Fruit fly (Drosophila melanogaster) whole organism, embryonic: ENCODE measurements around the gene nenya.

Source experiments
- BEAF-32 ChIP-seq: fragments of 200-800 bp; sonication (Bioruptor generic); optimal IDR thresholded peaks from 3 replicates; lab custom pipeline; 2017; ENCODE audit warnings: missing biosample characterization, missing genetic modification characterization, mild to moderate bottlenecking, moderate library complexity, missing genetic modification reagents
- CG10462 ChIP-seq: fragments of 200-800 bp; sonication (Bioruptor generic); optimal IDR thresholded peaks from 2 replicates; lab custom pipeline; 2016; ENCODE audit warnings: missing biosample characterization, missing genetic modification characterization
- CG11085 ChIP-seq: fragments of 200-800 bp; sonication (Bioruptor generic); IDR thresholded peaks from 2 replicates; pipeline ENCODE4 v1.3.6; 2022; ENCODE audit warnings: missing biosample characterization, missing genetic modification characterization
- CG11456 ChIP-seq: fragments of 200-800 bp; sonication (Bioruptor generic); IDR thresholded peaks from 3 replicates; pipeline ENCODE4 v1.3.6; 2022; ENCODE audit warnings: missing biosample characterization, missing genetic modification characterization
- CG11695 ChIP-seq: fragments of 200-800 bp; sonication (Bioruptor generic); IDR thresholded peaks from 3 replicates; pipeline ENCODE4 v1.3.6; 2022; ENCODE audit warnings: missing biosample characterization, missing genetic modification characterization
- CG13287 ChIP-seq: fragments of 200-800 bp; sonication (Bioruptor generic); IDR thresholded peaks from 2 replicates; pipeline ENCODE4 v1.3.6; 2022; ENCODE audit warnings: missing biosample characterization, missing genetic modification characterization; ENCODE audit not compliant: partially characterized antibody
- CG14050 ChIP-seq: fragments of 200-800 bp; sonication (Bioruptor generic); IDR thresholded peaks from 3 replicates; pipeline ENCODE4 v1.3.6; 2022; ENCODE audit warnings: missing biosample characterization, missing genetic modification characterization
- CG14710 ChIP-seq: fragments of 200-800 bp; sonication (Bioruptor generic); optimal IDR thresholded peaks from 3 replicates; lab custom pipeline; 2019; ENCODE audit warnings: missing biosample characterization, mild to moderate bottlenecking, missing genetic modification characterization, moderate library complexity
- CG16813 ChIP-seq: fragments of 200-800 bp; sonication (Bioruptor generic); IDR thresholded peaks from 3 replicates; pipeline ENCODE4 v1.3.6; 2022; ENCODE audit warnings: missing biosample characterization, missing genetic modification characterization; ENCODE audit not compliant: partially characterized antibody
- CG17186 ChIP-seq: fragments of 200-800 bp; sonication (Bioruptor generic); optimal IDR thresholded peaks from 3 replicates; lab custom pipeline; 2017; ENCODE audit warnings: missing biosample characterization, missing genetic modification reagents, missing genetic modification characterization
- CG17612 ChIP-seq: fragments of 200-800 bp; sonication (Bioruptor generic); IDR thresholded peaks from 2 replicates; pipeline ENCODE4 v1.3.6; 2022; ENCODE audit warnings: missing biosample characterization, missing genetic modification characterization
- CG18476 ChIP-seq: fragments of 200-800 bp; sonication (Bioruptor generic); optimal IDR thresholded peaks from 2 replicates; lab custom pipeline; 2016; ENCODE audit warnings: missing biosample characterization, mild to moderate bottlenecking, missing genetic modification characterization
- CG31365 ChIP-seq: fragments of 200-800 bp; sonication (Bioruptor generic); optimal IDR thresholded peaks from 2 replicates; lab custom pipeline; 2018; ENCODE audit warnings: missing biosample characterization, mild to moderate bottlenecking, missing genetic modification characterization
- CG5245 ChIP-seq: fragments of 200-800 bp; sonication (Bioruptor generic); optimal IDR thresholded peaks from 3 replicates; lab custom pipeline; 2016; ENCODE audit warnings: missing biosample characterization, missing genetic modification characterization
- CG7987 ChIP-seq: fragments of 200-800 bp; sonication (Bioruptor generic); optimal IDR thresholded peaks from 2 replicates; lab custom pipeline; 2018; ENCODE audit warnings: missing biosample characterization, mild to moderate bottlenecking, missing genetic modification characterization, moderate library complexity
- D19A ChIP-seq: fragments of 200-800 bp; optimal IDR thresholded peaks from 3 replicates; lab custom pipeline; 2019; ENCODE audit warnings: missing biosample characterization, mild to moderate bottlenecking, missing genetic modification characterization, moderate library complexity
- Dll ChIP-seq: fragments of 200-800 bp; sonication (Bioruptor generic); IDR thresholded peaks from 4 replicates; pipeline ENCODE4 v1.3.6; 2022; ENCODE audit warnings: missing biosample characterization, missing genetic modification characterization; ENCODE audit not compliant: partially characterized antibody
- Drgx ChIP-seq: fragments of 200-800 bp; sonication (Bioruptor generic); IDR thresholded peaks from 2 replicates; pipeline ENCODE4 v1.3.6; 2022; ENCODE audit warnings: missing biosample characterization, missing genetic modification characterization
- ERR ChIP-seq: fragments of 200-800 bp; sonication (Bioruptor generic); optimal IDR thresholded peaks from 2 replicates; lab custom pipeline; 2016; ENCODE audit warnings: missing biosample characterization, missing genetic modification characterization
- Fer1 ChIP-seq: fragments of 200-800 bp; sonication (Bioruptor generic); optimal IDR thresholded peaks from 2 replicates; lab custom pipeline; 2017; ENCODE audit warnings: missing biosample characterization, mild to moderate bottlenecking, missing genetic modification characterization
- H2.0 ChIP-seq: fragments of 200-800 bp; sonication (Bioruptor generic); IDR thresholded peaks from 2 replicates; pipeline ENCODE4 v1.3.6; 2022; ENCODE audit warnings: missing biosample characterization, missing genetic modification characterization
- Hey ChIP-seq: fragments of 200-800 bp; sonication (Bioruptor generic); optimal IDR thresholded peaks from 3 replicates; lab custom pipeline; 2018; ENCODE audit warnings: missing biosample characterization, mild to moderate bottlenecking, missing genetic modification characterization
- Hmr ChIP-seq: fragments of 200-800 bp; sonication (Bioruptor generic); optimal IDR thresholded peaks from 3 replicates; lab custom pipeline; 2017; ENCODE audit warnings: mild to moderate bottlenecking, missing biosample characterization, missing genetic modification reagents, missing genetic modification characterization
- Hsf ChIP-seq: fragments of 200-800 bp; sonication (Bioruptor generic); optimal IDR thresholded peaks from 3 replicates; lab custom pipeline; 2016; ENCODE audit warnings: missing biosample characterization, missing genetic modification characterization
- Jarid2 ChIP-seq: fragments of 200-800 bp; sonication (Bioruptor generic); optimal IDR thresholded peaks from 3 replicates; lab custom pipeline; 2017; ENCODE audit warnings: mild to moderate bottlenecking, missing biosample characterization, missing genetic modification reagents, missing genetic modification characterization
- Lim3 ChIP-seq: fragments of 200-800 bp; sonication (Bioruptor generic); IDR thresholded peaks from 2 replicates; pipeline ENCODE4 v1.3.6; 2022; ENCODE audit warnings: missing biosample characterization, missing genetic modification characterization
- MBD-R2 ChIP-seq: fragments of 200-800 bp; sonication (Bioruptor generic); IDR thresholded peaks from 2 replicates; pipeline ENCODE4 v1.3.6; 2022; ENCODE audit warnings: missing biosample characterization, missing genetic modification characterization
- Vsx1 ChIP-seq: fragments of 200-800 bp; sonication (Bioruptor generic); optimal IDR thresholded peaks from 2 replicates; lab custom pipeline; 2017; ENCODE audit warnings: missing biosample characterization, mild to moderate bottlenecking, missing genetic modification characterization, missing genetic modification reagents
- bab2 ChIP-seq: fragments of 200-800 bp; sonication (Bioruptor generic); optimal IDR thresholded peaks from 2 replicates; lab custom pipeline; 2016; ENCODE audit warnings: missing biosample characterization, missing genetic modification characterization
- cas ChIP-seq: fragments of 200-800 bp; sonication (Bioruptor generic); IDR thresholded peaks from 2 replicates; pipeline ENCODE4 v1.3.6; 2022; ENCODE audit warnings: missing biosample characterization, missing genetic modification characterization
- disco-r ChIP-seq: fragments of 200-800 bp; sonication (Bioruptor generic); optimal IDR thresholded peaks from 2 replicates; lab custom pipeline; 2016; ENCODE audit warnings: missing biosample characterization, missing genetic modification characterization
- dmrt11E ChIP-seq: fragments of 200-800 bp; sonication (Bioruptor generic); optimal IDR thresholded peaks from 3 replicates; lab custom pipeline; 2018; ENCODE audit warnings: missing biosample characterization, mild to moderate bottlenecking, missing genetic modification characterization, moderate library complexity
- eve ChIP-seq, 2 experiments: fragments of >200 bp; optimal IDR thresholded peaks; 2 replicates each; lab custom pipeline; 2017; ENCODE audit warnings: missing biosample characterization in 2 of 2, missing genetic modification characterization in 2 of 2
- exex ChIP-seq: fragments of 200-800 bp; sonication (Bioruptor generic); optimal IDR thresholded peaks from 4 replicates; lab custom pipeline; 2018; ENCODE audit warnings: missing biosample characterization, mild to moderate bottlenecking, missing genetic modification characterization, moderate library complexity
- hth ChIP-seq: fragments of >200 bp; optimal IDR thresholded peaks from 2 replicates; lab custom pipeline; 2017; ENCODE audit warnings: inconsistent platforms
- lbe ChIP-seq: fragments of 200-800 bp; sonication (Bioruptor generic); optimal IDR thresholded peaks from 2 replicates; lab custom pipeline; 2016; ENCODE audit warnings: missing biosample characterization, mild to moderate bottlenecking, missing genetic modification characterization
- lov ChIP-seq, 2 experiments: fragments of 200-800 bp in 1 of 2; fragments of >200 bp in 1 of 2; sonication (Bioruptor generic) in 1 of 2; IDR thresholded peaks in 1 of 2; optimal IDR thresholded peaks in 1 of 2; 2 replicates in 1 of 2; 3 replicates in 1 of 2; pipeline versions ENCODE4 v1.3.6 to Lab custom; 2017 to 2022; ENCODE audit warnings: missing biosample characterization in 1 of 2, missing genetic modification characterization in 1 of 2
- nmo ChIP-seq: fragments of 200-800 bp; sonication (Bioruptor generic); optimal IDR thresholded peaks from 2 replicates; lab custom pipeline; 2018; ENCODE audit warnings: missing biosample characterization, mild to moderate bottlenecking, missing genetic modification characterization, moderate library complexity
- pan ChIP-seq, 4 experiments: fragments of >200 bp in 3 of 4; fragments of 200-800 bp in 1 of 4; sonication (Bioruptor generic) in 1 of 4; optimal IDR thresholded peaks in 3 of 4; IDR thresholded peaks in 1 of 4; 2 replicates each; pipeline versions ENCODE4 v1.3.6 to Lab custom; 2017 to 2022; ENCODE audit warnings: missing biosample characterization in 2 of 4, missing genetic modification characterization in 2 of 4, mixed read lengths in 1 of 4
- peb ChIP-seq: fragments of 200-800 bp; sonication (Bioruptor generic); IDR thresholded peaks from 2 replicates; pipeline ENCODE4 v1.3.6; 2022; ENCODE audit warnings: missing biosample characterization, missing genetic modification characterization
- rib ChIP-seq: fragments of 200-800 bp; sonication (Bioruptor generic); IDR thresholded peaks from 2 replicates; pipeline ENCODE4 v1.3.6; 2022; ENCODE audit warnings: missing biosample characterization, missing genetic modification characterization
- ro ChIP-seq: fragments of 200-800 bp; sonication (Bioruptor generic); IDR thresholded peaks from 2 replicates; pipeline ENCODE4 v1.3.6; 2022; ENCODE audit warnings: missing biosample characterization, missing genetic modification characterization
- sc ChIP-seq, 3 experiments: fragments of >200 bp in 2 of 3; fragments of 200-800 bp in 1 of 3; sonication (Bioruptor generic) in 1 of 3; optimal IDR thresholded peaks; 2 replicates in 2 of 3; 3 replicates in 1 of 3; lab custom pipeline; 2017; ENCODE audit warnings: mild to moderate bottlenecking in 1 of 3, missing biosample characterization in 1 of 3, missing genetic modification characterization in 1 of 3, missing genetic modification reagents in 1 of 3
- sna ChIP-seq: fragments of 200-800 bp; sonication (Bioruptor generic); IDR thresholded peaks from 2 replicates; pipeline ENCODE4 v1.3.6; 2022; ENCODE audit warnings: missing biosample characterization, missing genetic modification characterization; ENCODE audit not compliant: partially characterized antibody
- tna ChIP-seq: fragments of 200-800 bp; sonication (Bioruptor generic); IDR thresholded peaks from 2 replicates; pipeline ENCODE4 v1.3.6; 2022; ENCODE audit warnings: missing biosample characterization, missing genetic modification characterization; ENCODE audit not compliant: partially characterized antibody
- toy ChIP-seq: fragments of 200-800 bp; sonication (Bioruptor generic); IDR thresholded peaks from 2 replicates; pipeline ENCODE4 v1.3.6; 2022; ENCODE audit warnings: missing biosample characterization, missing genetic modification characterization
- unpg ChIP-seq: fragments of 200-800 bp; sonication (Bioruptor generic); optimal IDR thresholded peaks from 3 replicates; lab custom pipeline; 2018; ENCODE audit warnings: missing biosample characterization, mild to moderate bottlenecking, missing genetic modification characterization, moderate library complexity

nenya gene

DNA sequence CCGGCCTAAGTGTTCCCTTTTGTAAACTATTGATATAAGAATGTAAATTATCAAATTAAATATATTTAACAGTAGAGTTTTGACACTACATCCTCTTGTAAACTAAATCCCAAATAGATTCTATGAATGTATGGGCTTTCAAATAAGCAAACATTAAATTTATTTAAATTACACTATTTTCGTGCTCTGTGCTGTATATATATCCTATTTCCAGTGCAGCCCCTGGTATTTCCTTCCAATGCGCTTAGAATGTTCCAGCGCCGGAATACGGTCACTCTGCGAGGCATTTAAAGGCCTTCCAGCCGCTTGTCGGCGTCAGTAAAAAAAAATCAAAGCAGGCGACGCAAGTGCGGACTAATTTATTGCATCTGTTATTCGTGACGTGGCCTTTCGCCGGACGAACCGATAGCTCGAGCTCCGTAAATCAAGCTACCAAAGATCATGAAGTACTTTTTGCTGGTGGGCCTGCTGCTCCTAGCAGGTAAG, 20.5 kb upstream of the nenya start, which contains the start of gene Gp93 (continued):
- TF ChIP-seq ro (GFP tag; lab: Robert Waterston, UW) (peak; percentile 45; the same call in 1 of the 2 replicates), CG13287 (peak; percentile 47; the same call in 1 of the 2 replicates), lbe (GFP tag; lab: Kevin White, UChicago) (peak; percentile 30), Hmr (no peak), CG16813 (GFP tag; lab: Robert Waterston, UW) (no peak), CG11695 (GFP tag; lab: Robert Waterston, UW) (0 out of 3 replicates have a peak, but pooled peaks have one; percentile 15), CG17186 (GFP tag; lab: Kevin White, UChicago) (no peak), pan (optimal IDR thresholded peaks at IDR 0.05; lab: Kevin White, UChicago) (no peak), pan (GFP tag; optimal IDR thresholded peaks at IDR 0.05 in 1 of 2, IDR thresholded peaks at IDR 0.05 in 1 of 2) (peak in 1 of 2 experiments; percentile 67), Hey (no peak), D19A (tag; lab: Kevin White, UChicago) (no peak), Lim3 (no peak), CG14050 (GFP tag; lab: Robert Waterston, UW) (0 out of 3 replicates have a peak, but pooled peaks have one; percentile 18), toy (GFP tag; lab: Robert Waterston, UW) (no peak), MBD-R2 (GFP tag; lab: Robert Waterston, UW) (peak; percentile 48), peb (no peak), Jarid2 (GFP tag; lab: Kevin White, UChicago) (peak; percentile 72), hth (lab: Kevin White, UChicago) (no peak), sna (GFP tag; lab: Robert Waterston, UW) (no peak), CG17612 (peak; percentile 48; the same call in 1 of the 2 replicates), bab2 (peak; percentile 39), cas (GFP tag; lab: Robert Waterston, UW) (0 out of 2 replicates have a peak, but pooled peaks have one; percentile 6), CG10462 (GFP tag; lab: Kevin White, UChicago) (peak; percentile 53), eve (GFP tag; optimal IDR thresholded peaks at IDR 0.05; lab: Kevin White, UChicago) (no peak), CG11456 (GFP tag; lab: Robert Waterston, UW) (0 out of 3 replicates have a peak, but pooled peaks have one; percentile 43), disco-r (no peak), Fer1 (GFP tag; lab: Kevin White, UChicago) (peak; percentile 39), CG14710 (tag; lab: Kevin White, UChicago) (peak; percentile 38), CG31365 (tag; lab: Kevin White, UChicago) (no peak), ERR (GFP tag; lab: Kevin White, UChicago) (peak; percentile 35), Drgx (GFP tag; lab: Robert Waterston, UW) (peak; percentile 29; the same call in 1 of the 2 replicates), unpg (peak; percentile 59), BEAF-32 (no peak), nmo (peak; percentile 57), rib (GFP tag; lab: Robert Waterston, UW) (no peak), Dll (0 out of 4 replicates have a peak, but pooled peaks have one; percentile 49), Vsx1 (no peak), sc (optimal IDR thresholded peaks at IDR 0.05; lab: Kevin White, UChicago) (no peak), sc (GFP tag; optimal IDR thresholded peaks at IDR 0.05; lab: Kevin White, UChicago) (no peak), Hsf (GFP tag; lab: Kevin White, UChicago) (peak; percentile 53), CG5245 (GFP tag; lab: Kevin White, UChicago) (no peak), lov (optimal IDR thresholded peaks at IDR 0.05; lab: Kevin White, UChicago) (no peak), lov (GFP tag; IDR thresholded peaks at IDR 0.05; lab: Robert Waterston, UW) (no peak), H2.0 (GFP tag; lab: Robert Waterston, UW) (peak; percentile 55; the same call in 1 of the 2 replicates), CG11085 (GFP tag; lab: Robert Waterston, UW) (peak; percentile 56), dmrt11E (tag; lab: Kevin White, UChicago) (peak; percentile 69), CG18476 (GFP tag; lab: Kevin White, UChicago) (no peak), tna (GFP tag; lab: Robert Waterston, UW) (0 out of 2 replicates have a peak, but pooled peaks have one; percentile 12), CG7987 (GFP tag; lab: Kevin White, UChicago) (peak; percentile 37), exex (tag; lab: Kevin White, UChicago) (peak; percentile 50)
